Fruit fly (Drosophila melanogaster) whole organism, embryonic: ENCODE data around the gene Cyfip.
A peak's percentile ranks its signal among the peaks of the same experiment; 100 is the strongest.

Source experiments
- Bteb2 ChIP-seq: fragments of 200-800 bp; sonication (Bioruptor generic); optimal IDR thresholded peaks from 2 replicates; lab custom pipeline; 2016; ENCODE audit warnings: missing biosample characterization, missing genetic modification characterization
- CG10274 ChIP-seq: fragments of 200-800 bp; sonication (Bioruptor generic); optimal IDR thresholded peaks from 3 replicates; lab custom pipeline; 2017; ENCODE audit warnings: missing biosample characterization, mild to moderate bottlenecking, missing genetic modification characterization
- CG10462 ChIP-seq: fragments of 200-800 bp; sonication (Bioruptor generic); optimal IDR thresholded peaks from 2 replicates; lab custom pipeline; 2016; ENCODE audit warnings: missing biosample characterization, missing genetic modification characterization
- CG10979 ChIP-seq: fragments of 200-800 bp; sonication (Bioruptor generic); optimal IDR thresholded peaks from 2 replicates; lab custom pipeline; 2018; ENCODE audit warnings: missing biosample characterization, mild to moderate bottlenecking, missing genetic modification characterization, moderate library complexity
- CG11247 ChIP-seq: fragments of 200-800 bp; sonication (Bioruptor generic); IDR thresholded peaks from 2 replicates; pipeline ENCODE4 v1.3.6; 2022; ENCODE audit warnings: missing biosample characterization, missing genetic modification characterization
- CG12236 ChIP-seq: fragments of 200-800 bp; sonication (Bioruptor generic); optimal IDR thresholded peaks from 2 replicates; lab custom pipeline; 2016; ENCODE audit warnings: missing biosample characterization, missing genetic modification characterization
- CG12744 ChIP-seq: fragments of 200-800 bp; sonication (Bioruptor generic); optimal IDR thresholded peaks from 2 replicates; lab custom pipeline; 2016; ENCODE audit warnings: missing biosample characterization, missing genetic modification characterization
- CG13123 ChIP-seq: fragments of 200-800 bp; sonication (Bioruptor generic); optimal IDR thresholded peaks from 2 replicates; lab custom pipeline; 2016; ENCODE audit warnings: missing biosample characterization, missing genetic modification characterization
- CG14710 ChIP-seq: fragments of 200-800 bp; sonication (Bioruptor generic); optimal IDR thresholded peaks from 3 replicates; lab custom pipeline; 2019; ENCODE audit warnings: missing biosample characterization, mild to moderate bottlenecking, missing genetic modification characterization, moderate library complexity
- CG16779 ChIP-seq: fragments of 200-800 bp; sonication (Bioruptor generic); IDR thresholded peaks from 2 replicates; pipeline ENCODE4 v1.3.6; 2022; ENCODE audit warnings: missing biosample characterization, missing genetic modification characterization
- CG17359 ChIP-seq: fragments of 200-800 bp; sonication (Bioruptor generic); optimal IDR thresholded peaks from 3 replicates; lab custom pipeline; 2018; ENCODE audit warnings: missing biosample characterization, mild to moderate bottlenecking, missing genetic modification characterization, moderate library complexity
- CG17612 ChIP-seq: fragments of 200-800 bp; sonication (Bioruptor generic); IDR thresholded peaks from 2 replicates; pipeline ENCODE4 v1.3.6; 2022; ENCODE audit warnings: missing biosample characterization, missing genetic modification characterization
- CG31365 ChIP-seq: fragments of 200-800 bp; sonication (Bioruptor generic); optimal IDR thresholded peaks from 2 replicates; lab custom pipeline; 2018; ENCODE audit warnings: missing biosample characterization, mild to moderate bottlenecking, missing genetic modification characterization
- CG31441 ChIP-seq: fragments of 200-800 bp; sonication (Bioruptor generic); IDR thresholded peaks from 2 replicates; pipeline ENCODE4 v1.3.6; 2022; ENCODE audit warnings: missing biosample characterization, missing genetic modification characterization
- CG6854 ChIP-seq: fragments of 200-800 bp; sonication (Bioruptor generic); optimal IDR thresholded peaks from 3 replicates; lab custom pipeline; 2017; ENCODE audit warnings: missing biosample characterization, mild to moderate bottlenecking, missing genetic modification characterization
- CG7556 ChIP-seq: fragments of 200-800 bp; sonication (Bioruptor generic); optimal IDR thresholded peaks from 2 replicates; lab custom pipeline; 2017; ENCODE audit warnings: missing biosample characterization, mild to moderate bottlenecking, missing genetic modification characterization
- CG9727 ChIP-seq: fragments of 200-800 bp; sonication (Bioruptor generic); optimal IDR thresholded peaks from 3 replicates; lab custom pipeline; 2017; ENCODE audit warnings: missing biosample characterization, mild to moderate bottlenecking, missing genetic modification characterization
- Dfd ChIP-seq, 2 experiments: fragments of >200 bp; optimal IDR thresholded peaks; 2 replicates each; lab custom pipeline; 2017; ENCODE audit warnings: missing biosample characterization in 2 of 2, missing genetic modification characterization in 2 of 2
- Drgx ChIP-seq: fragments of 200-800 bp; sonication (Bioruptor generic); IDR thresholded peaks from 2 replicates; pipeline ENCODE4 v1.3.6; 2022; ENCODE audit warnings: missing biosample characterization, missing genetic modification characterization
- Eip74EF ChIP-seq, 2 experiments: fragments of 200-800 bp in 1 of 2; fragments of >200 bp in 1 of 2; sonication (Bioruptor generic) in 1 of 2; optimal IDR thresholded peaks; 2 replicates each; lab custom pipeline; 2017 to 2019; ENCODE audit warnings: missing biosample characterization in 2 of 2, missing genetic modification characterization in 2 of 2, mild to moderate bottlenecking in 1 of 2, moderate library complexity in 1 of 2
- Fer1 ChIP-seq: fragments of 200-800 bp; sonication (Bioruptor generic); optimal IDR thresholded peaks from 2 replicates; lab custom pipeline; 2017; ENCODE audit warnings: missing biosample characterization, mild to moderate bottlenecking, missing genetic modification characterization
- HLH4C ChIP-seq: fragments of 200-800 bp; sonication (Bioruptor generic); IDR thresholded peaks from 3 replicates; pipeline ENCODE4 v1.3.6; 2022; ENCODE audit warnings: missing biosample characterization, missing genetic modification characterization; ENCODE audit not compliant: partially characterized antibody
- HmgD ChIP-seq: fragments of 200-800 bp; sonication (Bioruptor generic); optimal IDR thresholded peaks from 3 replicates; lab custom pipeline; 2016; ENCODE audit warnings: missing biosample characterization, missing genetic modification characterization
- Hmx ChIP-seq: fragments of 200-800 bp; sonication (Bioruptor generic); optimal IDR thresholded peaks from 2 replicates; lab custom pipeline; 2016; ENCODE audit warnings: missing biosample characterization, missing genetic modification characterization
- Mad ChIP-seq: fragments of 200-800 bp; sonication (Bioruptor generic); optimal IDR thresholded peaks from 2 replicates; lab custom pipeline; 2016; ENCODE audit warnings: missing biosample characterization, missing genetic modification characterization
- Med ChIP-seq: fragments of 200-800 bp; sonication (Bioruptor generic); peaks from one replicate; lab custom pipeline; 2016; ENCODE audit warnings: missing biosample characterization, missing genetic modification characterization, mild to moderate bottlenecking, inconsistent platforms, moderate library complexity
- NK7.1 ChIP-seq: fragments of 200-800 bp; sonication (Bioruptor generic); optimal IDR thresholded peaks from 3 replicates; lab custom pipeline; 2016; ENCODE audit warnings: missing biosample characterization, missing genetic modification characterization
- Oli ChIP-seq: fragments of 200-800 bp; sonication (Bioruptor generic); optimal IDR thresholded peaks from 2 replicates; lab custom pipeline; 2018; ENCODE audit warnings: missing biosample characterization, mild to moderate bottlenecking, missing genetic modification characterization, moderate library complexity
- Poxn ChIP-seq: fragments of 200-800 bp; sonication (Bioruptor generic); IDR thresholded peaks from 2 replicates; pipeline ENCODE4 v1.3.6; 2022; ENCODE audit warnings: missing biosample characterization, missing genetic modification characterization
- Sry-β ChIP-seq: fragments of 200-800 bp; sonication (Bioruptor generic); optimal IDR thresholded peaks from 2 replicates; lab custom pipeline; 2018; ENCODE audit warnings: missing biosample characterization, mild to moderate bottlenecking, missing genetic modification characterization, moderate library complexity
- al ChIP-seq: fragments of 200-800 bp; sonication (Bioruptor generic); IDR thresholded peaks from 2 replicates; pipeline ENCODE4 v1.3.6; 2022; ENCODE audit warnings: missing biosample characterization, missing genetic modification characterization
- ara ChIP-seq: fragments of 200-800 bp; sonication (Bioruptor generic); IDR thresholded peaks from 2 replicates; pipeline ENCODE4 v1.3.6; 2022; ENCODE audit warnings: missing biosample characterization, missing genetic modification characterization
- bowl ChIP-seq: fragments of 200-800 bp; sonication (Bioruptor generic); IDR thresholded peaks from 2 replicates; pipeline ENCODE4 v1.3.6; 2022; ENCODE audit warnings: missing biosample characterization, missing genetic modification characterization
- da ChIP-seq: fragments of 200-800 bp; sonication (Bioruptor generic); optimal IDR thresholded peaks from 2 replicates; lab custom pipeline; 2016; ENCODE audit warnings: missing biosample characterization, missing genetic modification characterization
- emc ChIP-seq: fragments of 200-800 bp; sonication (Bioruptor generic); optimal IDR thresholded peaks from 2 replicates; lab custom pipeline; 2016; ENCODE audit warnings: missing biosample characterization, missing genetic modification characterization
- hkb ChIP-seq, 2 experiments: fragments of 200-800 bp in 1 of 2; fragments of >200 bp in 1 of 2; sonication (Bioruptor generic) in 1 of 2; IDR thresholded peaks in 1 of 2; optimal IDR thresholded peaks in 1 of 2; 2 replicates each; pipeline versions ENCODE4 v1.3.6 to Lab custom; 2017 to 2022; ENCODE audit warnings: missing biosample characterization in 1 of 2, missing genetic modification characterization in 1 of 2
- insv ChIP-seq, 2 experiments: fragments of 200-800 bp; sonication (Bioruptor generic); optimal IDR thresholded peaks; 3 replicates each; lab custom pipeline; 2016 to 2018; ENCODE audit warnings: missing biosample characterization in 2 of 2, missing genetic modification characterization in 2 of 2
- lola ChIP-seq, 3 experiments: fragments of >200 bp in 2 of 3; fragments of 200-800 bp in 1 of 3; sonication (Bioruptor generic) in 1 of 3; optimal IDR thresholded peaks; 2 replicates each; lab custom pipeline; 2017 to 2019; ENCODE audit warnings: missing biosample characterization in 3 of 3, missing genetic modification characterization in 3 of 3, mild to moderate bottlenecking in 1 of 3, moderate library complexity in 1 of 3
- nau ChIP-seq: fragments of 200-800 bp; sonication (Bioruptor generic); optimal IDR thresholded peaks from 3 replicates; lab custom pipeline; 2017; ENCODE audit warnings: missing biosample characterization, mild to moderate bottlenecking, missing genetic modification characterization, missing genetic modification reagents
- p53 ChIP-seq: fragments of 200-800 bp; sonication (Bioruptor generic); optimal IDR thresholded peaks from 2 replicates; lab custom pipeline; 2016; ENCODE audit warnings: missing biosample characterization, missing genetic modification characterization
- ranshi ChIP-seq: fragments of 200-800 bp; sonication (Bioruptor generic); IDR thresholded peaks from 2 replicates; pipeline ENCODE4 v1.3.6; 2022; ENCODE audit warnings: missing biosample characterization, missing genetic modification characterization
- sc ChIP-seq, 3 experiments: fragments of >200 bp in 2 of 3; fragments of 200-800 bp in 1 of 3; sonication (Bioruptor generic) in 1 of 3; optimal IDR thresholded peaks; 2 replicates in 2 of 3; 3 replicates in 1 of 3; lab custom pipeline; 2017; ENCODE audit warnings: mild to moderate bottlenecking in 1 of 3, missing biosample characterization in 1 of 3, missing genetic modification characterization in 1 of 3, missing genetic modification reagents in 1 of 3
- scrt ChIP-seq: fragments of 200-800 bp; sonication (Bioruptor generic); optimal IDR thresholded peaks from 2 replicates; lab custom pipeline; 2018; ENCODE audit warnings: missing biosample characterization, mild to moderate bottlenecking, missing genetic modification characterization, moderate library complexity
- sens ChIP-seq: fragments of 200-800 bp; sonication (Bioruptor generic); peaks from one replicate; lab custom pipeline; 2016; ENCODE audit warnings: missing biosample characterization, missing genetic modification characterization
- stwl ChIP-seq: fragments of 200-800 bp; sonication (Bioruptor generic); optimal IDR thresholded peaks from 3 replicates; lab custom pipeline; 2018; ENCODE audit warnings: missing biosample characterization, mild to moderate bottlenecking, missing genetic modification characterization, moderate library complexity
- unc-4 ChIP-seq: fragments of 200-800 bp; sonication (Bioruptor generic); IDR thresholded peaks from 2 replicates; pipeline ENCODE4 v1.3.6; 2022; ENCODE audit warnings: missing biosample characterization, missing genetic modification characterization; ENCODE audit not compliant: partially characterized antibody
- usp ChIP-seq: fragments of >200 bp; optimal IDR thresholded peaks from 2 replicates; lab custom pipeline; 2017; ENCODE audit warnings: missing biosample characterization, missing genetic modification characterization
- z ChIP-seq: fragments of 200-800 bp; sonication (Bioruptor generic); IDR thresholded peaks from 3 replicates; pipeline ENCODE4 v1.3.6; 2022; ENCODE audit warnings: missing biosample characterization, missing genetic modification characterization

Cyfip gene

dm6 chr3R:15356645-15357431 lies 23.8 kb downstream of the Cyfip start, which contains the start of the genes Atg4b and Hibch (continued):
- TF ChIP-seq stwl (tag; lab: Kevin White, UChicago) (peak; percentile 51), sens (peak; percentile 3), ranshi (GFP tag; lab: Robert Waterston, UW) (peak; percentile 77), sc (optimal IDR thresholded peaks at IDR 0.05; lab: Kevin White, UChicago) (no peak), sc (GFP tag; optimal IDR thresholded peaks at IDR 0.05; lab: Kevin White, UChicago) (no peak), nau (no peak), Eip74EF (GFP tag; optimal IDR thresholded peaks at IDR 0.05; lab: Kevin White, UChicago) (no peak), CG10274 (peak; percentile 44), insv (GFP tag; optimal IDR thresholded peaks at IDR 0.05; lab: Kevin White, UChicago) (peak in 1 of 2 experiments; percentile 70), CG17612 (GFP tag; lab: Robert Waterston, UW) (peak; percentile 66; the same call in 1 of the 2 replicates), CG10979 (tag; lab: Kevin White, UChicago) (peak; percentile 84), Hmx (no peak), emc (GFP tag; lab: Kevin White, UChicago) (no peak), CG7556 (GFP tag; lab: Kevin White, UChicago) (peak; percentile 87), CG11247 (peak; percentile 65), bowl (GFP tag; lab: Robert Waterston, UW) (no peak), CG12744 (GFP tag; lab: Kevin White, UChicago) (no peak), HLH4C (GFP tag; lab: Robert Waterston, UW) (no peak), CG31365 (no peak), CG14710 (tag; lab: Kevin White, UChicago) (peak; percentile 91), CG6854 (GFP tag; lab: Kevin White, UChicago) (peak; percentile 36), CG16779 (GFP tag; lab: Robert Waterston, UW) (0 out of 2 replicates have a peak, but pooled peaks have one; percentile 27), Fer1 (GFP tag; lab: Kevin White, UChicago) (peak; percentile 90), da (GFP tag; lab: Kevin White, UChicago) (no peak), Mad (GFP tag; lab: Kevin White, UChicago) (peak; percentile 48), Poxn (no peak; the same call in 1 of the 2 replicates), z (0 out of 3 replicates have a peak, but pooled peaks have one; percentile 22), ara (peak; percentile 71; the same call in 1 of the 2 replicates), Oli (tag; lab: Kevin White, UChicago) (peak; percentile 83), lola (GFP tag; optimal IDR thresholded peaks at IDR 0.05; lab: Kevin White, UChicago) (peak in 1 of 3 experiments; percentile 86), p53 (no peak), usp (GFP tag; lab: Kevin White, UChicago) (no peak), CG13123 (GFP tag; lab: Kevin White, UChicago) (peak; percentile 63), CG17359 (tag; lab: Kevin White, UChicago) (peak; percentile 83), Bteb2 (GFP tag; lab: Kevin White, UChicago) (peak; percentile 16), Drgx (GFP tag; lab: Robert Waterston, UW) (peak; percentile 72), unc-4 (GFP tag; lab: Robert Waterston, UW) (no peak), al (GFP tag; lab: Robert Waterston, UW) (peak; percentile 78), Sry-β (GFP tag; lab: Kevin White, UChicago) (peak; percentile 48), hkb (optimal IDR thresholded peaks at IDR 0.05; lab: Kevin White, UChicago) (no peak), hkb (GFP tag; IDR thresholded peaks at IDR 0.05; lab: Robert Waterston, UW) (peak; percentile 57; the same call in 1 of the 2 replicates), Dfd (GFP tag; optimal IDR thresholded peaks at IDR 0.05; lab: Kevin White, UChicago) (no peak), CG9727 (GFP tag; lab: Kevin White, UChicago) (peak; percentile 82), CG10462 (peak; percentile 57), HmgD (GFP tag; lab: Kevin White, UChicago) (no peak), Med (peak; percentile 70), scrt (GFP tag; lab: Kevin White, UChicago) (peak; percentile 78), CG12236 (GFP tag; lab: Kevin White, UChicago) (no peak), NK7.1 (no peak), CG31441 (peak; percentile 93)
